Worm (Caenorhabditis elegans) whole organism, L3 larva: ENCODE measurements around the gene F56D2.2.

Experiments used
- aly-2 ChIP-seq: fragments of 150-350 bp; optimal IDR thresholded peaks from 2 replicates; lab custom pipeline; 2014; ENCODE audit warnings: missing biosample characterization, missing genetic modification characterization
- ceh-16 ChIP-seq: sonication (generic microtip); optimal IDR thresholded peaks from 2 replicates; lab custom pipeline; 2017; ENCODE audit warnings: missing biosample characterization, missing genetic modification characterization
- jun-1 ChIP-seq: fragments of 150-350 bp; optimal IDR thresholded peaks from 2 replicates; lab custom pipeline; 2014; ENCODE audit warnings: missing biosample characterization, missing genetic modification reagents, missing genetic modification characterization
- lin-15B ChIP-seq: fragments of 150-350 bp; optimal IDR thresholded peaks from 2 replicates; lab custom pipeline; 2014; ENCODE audit warnings: missing biosample characterization, missing genetic modification characterization
- nhr-76 ChIP-seq: fragments of 150-350 bp; sonication (generic microtip); optimal IDR thresholded peaks from 5 replicates; lab custom pipeline; 2014; ENCODE audit warnings: missing biosample characterization, missing genetic modification characterization
- pha-4 ChIP-seq: fragments of 150-350 bp; optimal IDR thresholded peaks from 2 replicates; lab custom pipeline; 2014; ENCODE audit warnings: missing biosample characterization, missing genetic modification reagents, missing genetic modification characterization

DNA sequence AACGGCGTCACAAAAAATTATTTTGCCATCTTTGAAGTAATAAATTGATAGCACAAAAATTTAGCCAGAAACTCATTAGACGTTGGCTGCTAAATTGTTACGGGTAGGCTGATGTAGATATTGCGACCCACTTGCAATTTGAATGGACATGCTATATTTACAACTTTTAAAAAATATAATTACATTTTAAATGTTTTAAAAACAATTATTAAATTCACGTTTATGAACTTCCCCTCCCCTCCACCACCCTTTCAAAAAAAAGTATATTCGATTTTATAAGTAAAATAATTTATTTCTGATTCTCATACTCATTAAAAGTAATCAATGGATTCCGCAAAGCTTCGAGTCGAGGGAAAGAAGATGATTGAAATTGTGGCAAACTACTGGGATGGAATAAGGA lies 27.6 kb downstream of the F56D2.2 start, which contains the start of gene basl-1:
- TF ChIP-seq pha-4 (tag; lab: Kevin White, UChicago), result no peak
- no peak for TF ChIP-seq lin-15B (tag; lab: Kevin White, UChicago)
- no peak for TF ChIP-seq nhr-76 (tag; lab: Kevin White, UChicago)
- no peak for TF ChIP-seq aly-2 (tag; lab: Kevin White, UChicago)
- no peak for TF ChIP-seq ceh-16
- TF ChIP-seq jun-1 (tag; lab: Kevin White, UChicago), result no peak
